Worm (Caenorhabditis elegans): ENCODE data around the gene cec-8.

Gene cec-8

ce11 chrIII:429038-429437 is at the start of gene cec-8:
Gene cec-8, plus strand, starts transcription at chrIII:429338.
- TF ChIP-seq ces-1 (GFP tag; optimal IDR thresholded peaks at IDR 0.05): no peak
- TF ChIP-seq bed-3 (GFP tag; optimal IDR thresholded peaks at IDR 0.05): no peak
- TF ChIP-seq ceh-43 (GFP tag; optimal IDR thresholded peaks at IDR 0.05): no peak
- no peak for TF ChIP-seq unc-62 (GFP tag; optimal IDR thresholded peaks at IDR 0.05)
- no peak for TF ChIP-seq blmp-1 (tag; optimal IDR thresholded peaks at IDR 0.05)
- no peak for TF ChIP-seq snpc-4 (tag; optimal IDR thresholded peaks at IDR 0.05)
- TF ChIP-seq drap-1 (GFP tag; optimal IDR thresholded peaks at IDR 0.05): no peak

- TF ChIP-seq ces-1 (GFP tag; optimal IDR thresholded peaks at IDR 0.05) (no peak), bed-3 (GFP tag; optimal IDR thresholded peaks at IDR 0.05) (no peak), ceh-39 (tag; optimal IDR thresholded peaks at IDR 0.05) (no peak), nhr-2 (tag; optimal IDR thresholded peaks at IDR 0.05) (no peak), sptf-1 (tag; optimal IDR thresholded peaks at IDR 0.05) (no peak), unc-62 (GFP tag; optimal IDR thresholded peaks at IDR 0.05) (no peak), M03D4.4 (tag; optimal IDR thresholded peaks at IDR 0.05) (no peak), flh-1 (GFP tag; optimal IDR thresholded peaks at IDR 0.05) (no peak), mls-2 (tag; optimal IDR thresholded peaks at IDR 0.05) (no peak)
These were observed 47.9 kb upstream of the cec-8 start, which contains the start of gene gsto-3 for ce11 chrIII:381198-381597. Gene gsto-3, minus strand, starts transcription at chrIII:381298.

ce11 chrIII:382470-382869 is 46.7 kb upstream of the cec-8 start, which contains the start of gene K10F12.7:
Gene K10F12.7, minus strand, starts transcription at chrIII:382570.
- no peak for TF ChIP-seq nhr-12 (tag; optimal IDR thresholded peaks at IDR 0.05)

ce11 chrIII:385068-385467 is 44.1 kb upstream of the cec-8 start:
- TF ChIP-seq M03D4.4 (tag; optimal IDR thresholded peaks at IDR 0.05): no peak
- TF ChIP-seq unc-62 (GFP tag; optimal IDR thresholded peaks at IDR 0.05): peak; percentile 12
- TF ChIP-seq nhr-2 (tag; optimal IDR thresholded peaks at IDR 0.05): no peak

ce11 chrIII:400898-401297 is 28.2 kb upstream of the cec-8 start:
- TF ChIP-seq blmp-1 (tag; optimal IDR thresholded peaks at IDR 0.05) (no peak), tbx-8 (GFP tag; optimal IDR thresholded peaks at IDR 0.05) (no peak), sem-2 (GFP tag; optimal IDR thresholded peaks at IDR 0.05) (no peak), unc-39 (tag; optimal IDR thresholded peaks at IDR 0.05) (no peak), ztf-11 (tag; optimal IDR thresholded peaks at IDR 0.05) (no peak), lin-13 (tag; optimal IDR thresholded peaks at IDR 0.05) (no peak), mab-5 (tag; optimal IDR thresholded peaks at IDR 0.05) (no peak), lsy-2 (tag; optimal IDR thresholded peaks at IDR 0.05) (no peak), unc-62 (GFP tag; optimal IDR thresholded peaks at IDR 0.05) (no peak), nhr-28 (tag; optimal IDR thresholded peaks at IDR 0.05) (no peak), nhr-12 (tag; optimal IDR thresholded peaks at IDR 0.05) (no peak), cnd-1 (tag; optimal IDR thresholded peaks at IDR 0.05) (no peak), nhr-2 (tag; optimal IDR thresholded peaks at IDR 0.05) (no peak), sptf-1 (tag; optimal IDR thresholded peaks at IDR 0.05) (no peak), mep-1 (tag; optimal IDR thresholded peaks at IDR 0.05) (no peak), flh-1 (GFP tag; optimal IDR thresholded peaks at IDR 0.05) (no peak), snpc-4 (tag; optimal IDR thresholded peaks at IDR 0.05) (no peak), zip-8 (tag; optimal IDR thresholded peaks at IDR 0.05) (no peak), ceh-83 (GFP tag; optimal IDR thresholded peaks at IDR 0.05) (no peak)

- TF ChIP-seq nhr-12 (tag; optimal IDR thresholded peaks at IDR 0.05): no peak
- peak; percentile 22 for TF ChIP-seq zip-8 (tag; optimal IDR thresholded peaks at IDR 0.05)
These were observed 26.8 kb upstream of the cec-8 start, which contains the start of the genes Y55B1BL.1 and Y55B1BL.2 for ce11 chrIII:402168-402813. Gene Y55B1BL.1, plus strand, starts transcription at chrIII:402384. Gene Y55B1BL.2, plus strand, starts transcription at chrIII:402763.

ce11 chrIII:418649-419048 is 10.5 kb upstream of the cec-8 start, which contains the start of gene stim-1:
Gene stim-1, minus strand, starts transcription at chrIII:418749.
- TF ChIP-seq zip-8 (tag; optimal IDR thresholded peaks at IDR 0.05) (no peak), ceh-83 (GFP tag; optimal IDR thresholded peaks at IDR 0.05) (no peak), bed-3 (GFP tag; optimal IDR thresholded peaks at IDR 0.05) (no peak), lsy-2 (tag; optimal IDR thresholded peaks at IDR 0.05) (no peak), ztf-11 (tag; optimal IDR thresholded peaks at IDR 0.05) (no peak), ces-1 (GFP tag; optimal IDR thresholded peaks at IDR 0.05) (no peak), sptf-1 (tag; optimal IDR thresholded peaks at IDR 0.05) (no peak), ceh-39 (tag; optimal IDR thresholded peaks at IDR 0.05) (no peak), flh-1 (GFP tag; optimal IDR thresholded peaks at IDR 0.05) (no peak), pha-4 (tag; optimal IDR thresholded peaks at IDR 0.05) (no peak)

All from whole organism, mixed stage, embryonic.